Fruit fly (Drosophila melanogaster): ENCODE results near the gene bcn92.

The bcn92 gene

dm6 chrX:2135868-2136787, 13.3 kb downstream of the bcn92 start (continued):
- TF ChIP-seq CG9876 (GFP tag; optimal IDR thresholded peaks at IDR 0.05) = no peak
- TF ChIP-seq CG12942 (GFP tag; optimal IDR thresholded peaks at IDR 0.05) = peak; percentile 15
- peak; percentile 85 for TF ChIP-seq Vsx1 (GFP tag; optimal IDR thresholded peaks at IDR 0.05)
- TF ChIP-seq CG13296 (GFP tag; optimal IDR thresholded peaks at IDR 0.05) = no peak
- peak; percentile 15 for TF ChIP-seq nmo (GFP tag; optimal IDR thresholded peaks at IDR 0.05)
- no peak for TF ChIP-seq tll (GFP tag; optimal IDR thresholded peaks at IDR 0.05)
- TF ChIP-seq luna (GFP tag; optimal IDR thresholded peaks at IDR 0.05) = no peak
- no peak for TF ChIP-seq Sry-δ (GFP tag; optimal IDR thresholded peaks at IDR 0.05)
- TF ChIP-seq CG10959 (GFP tag; IDR thresholded peaks at IDR 0.05) = no peak
- TF ChIP-seq NfI (GFP tag; optimal IDR thresholded peaks at IDR 0.05) = peak; percentile 21
- TF ChIP-seq nerfin-2 (GFP tag; IDR thresholded peaks at IDR 0.05; ENCODE audit: partially characterized antibody) = no peak
- no peak for TF ChIP-seq CTCF (GFP tag; optimal IDR thresholded peaks at IDR 0.05)
- TF ChIP-seq ham (GFP tag; IDR thresholded peaks at IDR 0.05) = no peak
- TF ChIP-seq D19B (GFP tag; optimal IDR thresholded peaks at IDR 0.05) = peak; percentile 69
- peak; percentile 68 for TF ChIP-seq dysf (GFP tag; IDR thresholded peaks at IDR 0.05)
- TF ChIP-seq TFAM (GFP tag; optimal IDR thresholded peaks at IDR 0.05) = no peak
- peak; percentile 66 for TF ChIP-seq cwo (GFP tag; optimal IDR thresholded peaks at IDR 0.05)
- no peak for TF ChIP-seq pzg (GFP tag; optimal IDR thresholded peaks at IDR 0.05)
- peak; percentile 27; the same call in 1 of the 2 replicates for TF ChIP-seq Rx (GFP tag; IDR thresholded peaks at IDR 0.05)
- TF ChIP-seq Dip2 (GFP tag; IDR thresholded peaks at IDR 0.05) = no peak
- TF ChIP-seq ase (GFP tag; IDR thresholded peaks at IDR 0.05) = no peak
- no peak for TF ChIP-seq CG12299 (tag; optimal IDR thresholded peaks at IDR 0.05)
- TF ChIP-seq Hsf (GFP tag; optimal IDR thresholded peaks at IDR 0.05) = peak; percentile 42
- no peak for TF ChIP-seq Gsc (GFP tag; IDR thresholded peaks at IDR 0.05)
- TF ChIP-seq CG16813 (GFP tag; IDR thresholded peaks at IDR 0.05; ENCODE audit: partially characterized antibody) = no peak
- TF ChIP-seq CG16863 (GFP tag; optimal IDR thresholded peaks at IDR 0.05) = peak; percentile 30
- TF ChIP-seq CG42726 (GFP tag; IDR thresholded peaks at IDR 0.05; ENCODE audit: partially characterized antibody) = no peak
- TF ChIP-seq Antp (GFP tag; optimal IDR thresholded peaks at IDR 0.05) = peak; percentile 34
- TF ChIP-seq fd64A (GFP tag; optimal IDR thresholded peaks at IDR 0.05) = no peak
- TF ChIP-seq CG3726 (GFP tag; IDR thresholded peaks at IDR 0.05) = no peak
- TF ChIP-seq Aef1 (GFP tag; IDR thresholded peaks at IDR 0.05) = peak; percentile 50
- TF ChIP-seq CG18476 (GFP tag; optimal IDR thresholded peaks at IDR 0.05) = no peak
- TF ChIP-seq Trl (optimal IDR thresholded peaks at IDR 0.05) = no peak
- no peak for TF ChIP-seq Trl (GFP tag; optimal IDR thresholded peaks at IDR 0.05)
- TF ChIP-seq ssp (GFP tag; IDR thresholded peaks at IDR 0.05) = peak; percentile 41; the same call in 1 of the 2 replicates
- TF ChIP-seq CG3281 (GFP tag; optimal IDR thresholded peaks at IDR 0.05) = peak; percentile 30
- no peak for TF ChIP-seq hkb (optimal IDR thresholded peaks at IDR 0.05)
- no peak; the same call in 1 of the 2 replicates for TF ChIP-seq hkb (GFP tag; IDR thresholded peaks at IDR 0.05)
- TF ChIP-seq CG6272 (GFP tag; IDR thresholded peaks at IDR 0.05) = peak; percentile 11; the same call in 1 of the 2 replicates
- TF ChIP-seq CG17186 (GFP tag; optimal IDR thresholded peaks at IDR 0.05) = no peak
- TF ChIP-seq CG4282 (GFP tag; optimal IDR thresholded peaks at IDR 0.05) = no peak
- peak; percentile 75 for TF ChIP-seq CG14441 (GFP tag; IDR thresholded peaks at IDR 0.05)
- no peak for TF ChIP-seq zen (tag; optimal IDR thresholded peaks at IDR 0.05)
- peak; percentile 43 for TF ChIP-seq CG11247 (GFP tag; IDR thresholded peaks at IDR 0.05)
- no peak for TF ChIP-seq Hey (tag; optimal IDR thresholded peaks at IDR 0.05)
- no peak for TF ChIP-seq kah (GFP tag; optimal IDR thresholded peaks at IDR 0.05)
- peak; percentile 20; the same call in 1 of the 3 replicates for TF ChIP-seq z (GFP tag; IDR thresholded peaks at IDR 0.05)
- no peak for TF ChIP-seq ranshi (GFP tag; IDR thresholded peaks at IDR 0.05)
- 0 out of 3 replicates have a peak, but pooled peaks have one; percentile 45 for TF ChIP-seq CG11093 (GFP tag; IDR thresholded peaks at IDR 0.05)
- peak; percentile 47 for TF ChIP-seq CG1603 (tag; optimal IDR thresholded peaks at IDR 0.05)

Data from whole organism, embryonic.